Fruit fly (Drosophila melanogaster) whole organism, embryonic: ENCODE measurements around the gene CG13996.

Source experiments
- Bgb ChIP-seq: fragments of 200-800 bp; sonication (Bioruptor generic); IDR thresholded peaks from 2 replicates; pipeline ENCODE4 v1.3.6; 2022; ENCODE audit warnings: missing biosample characterization, missing genetic modification characterization; ENCODE audit not compliant: partially characterized antibody
- CG1024 ChIP-seq: fragments of 200-800 bp; sonication (Bioruptor generic); IDR thresholded peaks from 2 replicates; pipeline ENCODE4 v1.3.6; 2022; ENCODE audit warnings: missing biosample characterization, missing genetic modification characterization
- CG10366 ChIP-seq: fragments of 200-800 bp; sonication (Bioruptor generic); IDR thresholded peaks from 2 replicates; pipeline ENCODE4 v1.3.6; 2022; ENCODE audit warnings: missing biosample characterization, missing genetic modification characterization
- CG12104 ChIP-seq: fragments of 200-800 bp; sonication (Bioruptor generic); optimal IDR thresholded peaks from 3 replicates; lab custom pipeline; 2016; ENCODE audit warnings: missing biosample characterization, missing genetic modification characterization
- CG12236 ChIP-seq: fragments of 200-800 bp; sonication (Bioruptor generic); optimal IDR thresholded peaks from 2 replicates; lab custom pipeline; 2016; ENCODE audit warnings: missing biosample characterization, missing genetic modification characterization
- CG12391 ChIP-seq: fragments of 200-800 bp; sonication (Bioruptor generic); optimal IDR thresholded peaks from 3 replicates; lab custom pipeline; 2018; ENCODE audit warnings: missing biosample characterization, mild to moderate bottlenecking, missing genetic modification characterization, moderate library complexity
- CG14710 ChIP-seq: fragments of 200-800 bp; sonication (Bioruptor generic); optimal IDR thresholded peaks from 3 replicates; lab custom pipeline; 2019; ENCODE audit warnings: missing biosample characterization, mild to moderate bottlenecking, missing genetic modification characterization, moderate library complexity
- CG14860 ChIP-seq: fragments of 200-800 bp; sonication (Bioruptor generic); IDR thresholded peaks from 3 replicates; pipeline ENCODE4 v1.3.6; 2022; ENCODE audit warnings: missing biosample characterization, missing genetic modification characterization; ENCODE audit not compliant: partially characterized antibody
- CG1603 ChIP-seq: fragments of 200-800 bp; sonication (Bioruptor generic); optimal IDR thresholded peaks from 2 replicates; lab custom pipeline; 2019; ENCODE audit warnings: missing biosample characterization, mild to moderate bottlenecking, missing genetic modification characterization, moderate library complexity
- CG16779 ChIP-seq: fragments of 200-800 bp; sonication (Bioruptor generic); IDR thresholded peaks from 2 replicates; pipeline ENCODE4 v1.3.6; 2022; ENCODE audit warnings: missing biosample characterization, missing genetic modification characterization
- CG1832 ChIP-seq: fragments of 200-800 bp; sonication (Bioruptor generic); optimal IDR thresholded peaks from 2 replicates; lab custom pipeline; 2017; ENCODE audit warnings: missing biosample characterization, mild to moderate bottlenecking, missing genetic modification characterization, inconsistent platforms
- CG18476 ChIP-seq: fragments of 200-800 bp; sonication (Bioruptor generic); optimal IDR thresholded peaks from 2 replicates; lab custom pipeline; 2016; ENCODE audit warnings: missing biosample characterization, mild to moderate bottlenecking, missing genetic modification characterization
- CG18619 ChIP-seq: fragments of 200-800 bp; sonication (Bioruptor generic); optimal IDR thresholded peaks from 3 replicates; lab custom pipeline; 2017; ENCODE audit warnings: missing biosample characterization, mild to moderate bottlenecking, missing genetic modification characterization
- CG2116 ChIP-seq: fragments of 200-800 bp; sonication (Bioruptor generic); optimal IDR thresholded peaks from 3 replicates; lab custom pipeline; 2018; ENCODE audit warnings: missing biosample characterization, mild to moderate bottlenecking, missing genetic modification characterization
- CG2129 ChIP-seq: fragments of 200-800 bp; sonication (Bioruptor generic); IDR thresholded peaks from 2 replicates; pipeline ENCODE4 v1.3.6; 2022; ENCODE audit warnings: missing biosample characterization, missing genetic modification characterization; ENCODE audit not compliant: partially characterized antibody
- CG2199 ChIP-seq: fragments of 200-800 bp; sonication (Bioruptor generic); IDR thresholded peaks from 3 replicates; pipeline ENCODE4 v1.3.6; 2022; ENCODE audit warnings: missing biosample characterization, missing genetic modification characterization
- CG34224 ChIP-seq: fragments of 200-800 bp; sonication (Bioruptor generic); IDR thresholded peaks from 3 replicates; pipeline ENCODE4 v1.3.6; 2022; ENCODE audit warnings: missing biosample characterization, missing genetic modification characterization; ENCODE audit not compliant: partially characterized antibody
- CG3726 ChIP-seq: fragments of 200-800 bp; sonication (Bioruptor generic); IDR thresholded peaks from 3 replicates; pipeline ENCODE4, ENCODE4 v1.3.6; 2022; ENCODE audit warnings: missing biosample characterization, missing genetic modification characterization
- CG4282 ChIP-seq: fragments of 200-800 bp; sonication (Bioruptor generic); optimal IDR thresholded peaks from 2 replicates; lab custom pipeline; 2016; ENCODE audit warnings: missing biosample characterization, missing genetic modification characterization
- CG4360 ChIP-seq: fragments of 200-800 bp; sonication (Bioruptor generic); IDR thresholded peaks from 2 replicates; pipeline ENCODE4 v1.3.6; 2022; ENCODE audit warnings: missing biosample characterization, missing genetic modification characterization
- CG6175 ChIP-seq: fragments of 200-800 bp; sonication (Bioruptor generic); IDR thresholded peaks from 3 replicates; pipeline ENCODE4 v1.3.6; 2022; ENCODE audit warnings: missing biosample characterization, missing genetic modification characterization
- CG8281 ChIP-seq: fragments of 200-800 bp; sonication (Bioruptor generic); optimal IDR thresholded peaks from 2 replicates; lab custom pipeline; 2018; ENCODE audit warnings: missing biosample characterization, mild to moderate bottlenecking, missing genetic modification characterization, moderate library complexity
- CG8290 ChIP-seq, 3 experiments: fragments of 200-800 bp; sonication (Bioruptor generic); optimal IDR thresholded peaks; 2 replicates each; lab custom pipeline; 2016 to 2019; ENCODE audit warnings: missing biosample characterization in 3 of 3, missing genetic modification characterization in 3 of 3, mild to moderate bottlenecking in 2 of 3, moderate library complexity in 1 of 3
- GATAe ChIP-seq: fragments of 200-800 bp; sonication (Bioruptor generic); conservative IDR thresholded peaks from 2 replicates; pipeline ENCODE4 v1.3.6; 2022; ENCODE audit warnings: missing biosample characterization, missing genetic modification characterization
- HHEX ChIP-seq: fragments of 200-800 bp; sonication (Bioruptor generic); optimal IDR thresholded peaks from 3 replicates; lab custom pipeline; 2017; ENCODE audit warnings: missing biosample characterization, mild to moderate bottlenecking, missing genetic modification characterization, missing genetic modification reagents
- Med ChIP-seq: fragments of 200-800 bp; sonication (Bioruptor generic); peaks from one replicate; lab custom pipeline; 2016; ENCODE audit warnings: missing biosample characterization, missing genetic modification characterization, mild to moderate bottlenecking, inconsistent platforms, moderate library complexity
- Mes4 ChIP-seq: fragments of 200-800 bp; sonication (Bioruptor generic); optimal IDR thresholded peaks from 2 replicates; lab custom pipeline; 2016; ENCODE audit warnings: missing biosample characterization, missing genetic modification characterization
- Opbp ChIP-seq: fragments of 200-800 bp; sonication (Bioruptor generic); IDR thresholded peaks from 3 replicates; pipeline ENCODE4 v1.3.6; 2022; ENCODE audit warnings: missing biosample characterization, missing genetic modification characterization; ENCODE audit not compliant: partially characterized antibody
- Stat92E ChIP-seq, 3 experiments: fragments of >200 bp in 2 of 3; fragments of 200-800 bp in 1 of 3; sonication (Bioruptor generic) in 1 of 3; optimal IDR thresholded peaks; 2 replicates each; lab custom pipeline; 2017 to 2019; ENCODE audit warnings: missing biosample characterization in 3 of 3, missing genetic modification characterization in 3 of 3, mild to moderate bottlenecking in 1 of 3, moderate library complexity in 1 of 3
- amos ChIP-seq: fragments of 200-800 bp; sonication (Bioruptor generic); IDR thresholded peaks from 2 replicates; pipeline ENCODE4 v1.3.6; 2022; ENCODE audit warnings: missing biosample characterization, missing genetic modification characterization; ENCODE audit not compliant: partially characterized antibody
- ara ChIP-seq: fragments of 200-800 bp; sonication (Bioruptor generic); IDR thresholded peaks from 2 replicates; pipeline ENCODE4 v1.3.6; 2022; ENCODE audit warnings: missing biosample characterization, missing genetic modification characterization
- esg ChIP-seq: fragments of 200-800 bp; sonication (Bioruptor generic); conservative IDR thresholded peaks from 2 replicates; pipeline ENCODE4 v1.3.6; 2022; ENCODE audit warnings: missing biosample characterization, missing genetic modification characterization
- ftz-f1 ChIP-seq: fragments of 200-800 bp; sonication (Bioruptor generic); optimal IDR thresholded peaks from 2 replicates; lab custom pipeline; 2016; ENCODE audit warnings: missing biosample characterization, missing genetic modification characterization
- gro ChIP-seq: fragments of 200-800 bp; sonication (Bioruptor generic); optimal IDR thresholded peaks from 2 replicates; lab custom pipeline; 2016; ENCODE audit warnings: missing biosample characterization, missing genetic modification characterization
- hkb ChIP-seq, 2 experiments: fragments of 200-800 bp in 1 of 2; fragments of >200 bp in 1 of 2; sonication (Bioruptor generic) in 1 of 2; IDR thresholded peaks in 1 of 2; optimal IDR thresholded peaks in 1 of 2; 2 replicates each; pipeline versions ENCODE4 v1.3.6 to Lab custom; 2017 to 2022; ENCODE audit warnings: missing biosample characterization in 1 of 2, missing genetic modification characterization in 1 of 2
- jigr1 ChIP-seq: fragments of 200-800 bp; sonication (Bioruptor generic); IDR thresholded peaks from 3 replicates; pipeline ENCODE4 v1.3.6; 2022; ENCODE audit warnings: missing biosample characterization, missing genetic modification characterization
- kay ChIP-seq: fragments of 200-800 bp; sonication (Bioruptor generic); optimal IDR thresholded peaks from 2 replicates; lab custom pipeline; 2016; ENCODE audit warnings: missing biosample characterization, missing genetic modification characterization
- lab ChIP-seq: fragments of 200-800 bp; sonication (Bioruptor generic); optimal IDR thresholded peaks from 3 replicates; lab custom pipeline; 2017; ENCODE audit warnings: missing biosample characterization, missing genetic modification characterization, mild to moderate bottlenecking, moderate library complexity, missing genetic modification reagents
- lbe ChIP-seq: fragments of 200-800 bp; sonication (Bioruptor generic); optimal IDR thresholded peaks from 2 replicates; lab custom pipeline; 2016; ENCODE audit warnings: missing biosample characterization, mild to moderate bottlenecking, missing genetic modification characterization
- peb ChIP-seq: fragments of 200-800 bp; sonication (Bioruptor generic); IDR thresholded peaks from 2 replicates; pipeline ENCODE4 v1.3.6; 2022; ENCODE audit warnings: missing biosample characterization, missing genetic modification characterization
- ro ChIP-seq: fragments of 200-800 bp; sonication (Bioruptor generic); IDR thresholded peaks from 2 replicates; pipeline ENCODE4 v1.3.6; 2022; ENCODE audit warnings: missing biosample characterization, missing genetic modification characterization
- sens ChIP-seq: fragments of 200-800 bp; sonication (Bioruptor generic); peaks from one replicate; lab custom pipeline; 2016; ENCODE audit warnings: missing biosample characterization, missing genetic modification characterization
- sisA ChIP-seq: fragments of 200-800 bp; sonication (Bioruptor generic); IDR thresholded peaks from 2 replicates; pipeline ENCODE4 v1.3.6; 2022; ENCODE audit warnings: missing biosample characterization, missing genetic modification characterization
- sr ChIP-seq: fragments of 200-800 bp; sonication (Bioruptor generic); IDR thresholded peaks from 3 replicates; pipeline ENCODE4 v1.3.6; 2022; ENCODE audit warnings: missing biosample characterization, missing genetic modification characterization
- ssp ChIP-seq: fragments of 200-800 bp; sonication (Bioruptor generic); IDR thresholded peaks from 2 replicates; pipeline ENCODE4 v1.3.6; 2022; ENCODE audit warnings: missing biosample characterization, missing genetic modification characterization
- toy ChIP-seq: fragments of 200-800 bp; sonication (Bioruptor generic); IDR thresholded peaks from 2 replicates; pipeline ENCODE4 v1.3.6; 2022; ENCODE audit warnings: missing biosample characterization, missing genetic modification characterization
- ttk ChIP-seq: fragments of 200-800 bp; sonication (Bioruptor generic); IDR thresholded peaks from 2 replicates; pipeline ENCODE4 v2.1.2; 2022; ENCODE audit warnings: missing biosample characterization, missing genetic modification characterization
- tup ChIP-seq: fragments of 200-800 bp; sonication (Bioruptor generic); optimal IDR thresholded peaks from 2 replicates; lab custom pipeline; 2016; ENCODE audit warnings: missing biosample characterization, mild to moderate bottlenecking, missing genetic modification characterization, moderate library complexity

CG13996 gene

dm6 chr2L:6046865-6047264 is 26.2 kb downstream of the CG13996 start:
- no peak for TF ChIP-seq Mes4 (GFP tag; lab: Kevin White, UChicago)
- TF ChIP-seq hkb (optimal IDR thresholded peaks at IDR 0.05; lab: Kevin White, UChicago) = no peak
- no peak for TF ChIP-seq hkb (GFP tag; IDR thresholded peaks at IDR 0.05; lab: Robert Waterston, UW)
- TF ChIP-seq CG34224 (GFP tag; lab: Robert Waterston, UW) = no peak
- no peak for TF ChIP-seq CG18476 (GFP tag; lab: Kevin White, UChicago)
- TF ChIP-seq HHEX = no peak
- TF ChIP-seq CG8290 (GFP tag; optimal IDR thresholded peaks at IDR 0.05; lab: Kevin White, UChicago) = no peak
- TF ChIP-seq CG8290 (tag; optimal IDR thresholded peaks at IDR 0.05; lab: Kevin White, UChicago) = no peak
- peak; percentile 83 for TF ChIP-seq sr (GFP tag; lab: Robert Waterston, UW)
- no peak for TF ChIP-seq CG2116 (GFP tag; lab: Kevin White, UChicago)
- no peak for TF ChIP-seq CG12104 (GFP tag; lab: Kevin White, UChicago)
- TF ChIP-seq Stat92E (GFP tag; optimal IDR thresholded peaks at IDR 0.05; lab: Kevin White, UChicago) = no peak
- no peak for TF ChIP-seq CG14710 (tag; lab: Kevin White, UChicago)
- TF ChIP-seq ftz-f1 = peak; percentile 1
- TF ChIP-seq sisA (GFP tag; lab: Robert Waterston, UW) = no peak
- TF ChIP-seq Med (GFP tag; lab: Kevin White, UChicago) = peak; percentile 79
- 0 out of 2 replicates have a peak, but pooled peaks have one; percentile 11 for TF ChIP-seq amos (GFP tag; lab: Robert Waterston, UW)
- TF ChIP-seq gro = no peak
- TF ChIP-seq lbe (GFP tag; lab: Kevin White, UChicago) = no peak
- TF ChIP-seq CG6175 (GFP tag; lab: Robert Waterston, UW) = 0 out of 3 replicates have a peak, but pooled peaks have one; percentile 23
- TF ChIP-seq CG8281 = no peak
- TF ChIP-seq esg (GFP tag; lab: Robert Waterston, UW) = no peak
- no peak for TF ChIP-seq CG12391 (tag; lab: Kevin White, UChicago)
- no peak for TF ChIP-seq ttk
- no peak for TF ChIP-seq ssp (GFP tag; lab: Robert Waterston, UW)
- TF ChIP-seq CG2199 (GFP tag; lab: Robert Waterston, UW) = no peak
- no peak for TF ChIP-seq toy (GFP tag; lab: Robert Waterston, UW)
- no peak for TF ChIP-seq CG10366 (GFP tag; lab: Robert Waterston, UW)
- TF ChIP-seq GATAe (GFP tag; lab: Robert Waterston, UW) = no peak
- TF ChIP-seq, all 482 proteins: peak for 5

- TF ChIP-seq CG4282 (GFP tag; lab: Kevin White, UChicago) (no peak), CG2129 (GFP tag; lab: Robert Waterston, UW) (peak; percentile 41), CG3726 (no peak), ara (peak; percentile 32; the same call in 1 of the 2 replicates), tup (GFP tag; lab: Kevin White, UChicago) (no peak), CG1024 (GFP tag; lab: Robert Waterston, UW) (0 out of 2 replicates have a peak, but pooled peaks have one; percentile 43), jigr1 (GFP tag; lab: Robert Waterston, UW) (no peak; the same call in 2 of the 3 replicates), CG16779 (0 out of 2 replicates have a peak, but pooled peaks have one; percentile 50), Opbp (GFP tag; lab: Robert Waterston, UW) (peak; percentile 88), sens (GFP tag; lab: Kevin White, UChicago) (peak; percentile 25), lab (GFP tag; lab: Kevin White, UChicago) (peak; percentile 60), CG1603 (tag; lab: Kevin White, UChicago) (peak; percentile 66), CG4360 (GFP tag; lab: Robert Waterston, UW) (no peak), CG18476 (GFP tag; lab: Kevin White, UChicago) (no peak), CG1832 (no peak), Bgb (GFP tag; lab: Robert Waterston, UW) (peak; percentile 91), ro (GFP tag; lab: Robert Waterston, UW) (no peak; the same call in 1 of the 2 replicates), CG18619 (GFP tag; lab: Kevin White, UChicago) (peak; percentile 4), peb (no peak), kay (GFP tag; lab: Kevin White, UChicago) (no peak), CG14860 (GFP tag; lab: Robert Waterston, UW) (peak; percentile 63), CG12236 (GFP tag; lab: Kevin White, UChicago) (no peak)
Measured at dm6 chr2L:6047528-6048160, 27.0 kb downstream of the CG13996 start, which contains the start of gene IPIP. Gene IPIP, plus strand, starts transcription at chr2L:6048002.
